Worm (Caenorhabditis elegans) whole organism, L4 larva: ENCODE data around the gene gyg-1.

Experiments used
- F37D6.2 ChIP-seq: sonication (generic microtip); optimal IDR thresholded peaks from 2 replicates; lab custom pipeline; 2016; ENCODE audit warnings: mild to moderate bottlenecking, missing genetic modification characterization, missing compliant biosample characterization
- T20F7.1 ChIP-seq: fragments of 200-800 bp; sonication (Bioruptor generic); optimal IDR thresholded peaks from 2 replicates; lab custom pipeline; 2018; ENCODE audit warnings: mild to moderate bottlenecking, missing genetic modification characterization, missing compliant biosample characterization
- Y75B8A.6 ChIP-seq: fragments of 200-800 bp; sonication (Bioruptor generic); IDR thresholded peaks from 2 replicates; pipeline ENCODE4 v1.3.6; 2022; ENCODE audit warnings: missing genetic modification reagents, missing genetic modification characterization, missing compliant biosample characterization
- aha-1 ChIP-seq: fragments of 150-350 bp; peaks from one replicate; lab custom pipeline; 2014; ENCODE audit warnings: missing biosample characterization, missing genetic modification characterization
- ceh-20 ChIP-seq: fragments of 200-800 bp; sonication (Bioruptor generic); IDR thresholded peaks from 2 replicates; pipeline ENCODE4 v1.3.6; 2022; ENCODE audit warnings: missing genetic modification reagents, missing genetic modification characterization, missing compliant biosample characterization
- ceh-28 ChIP-seq: fragments of 150-350 bp; optimal IDR thresholded peaks from 2 replicates; lab custom pipeline; 2014; ENCODE audit warnings: missing biosample characterization, missing genetic modification reagents, missing genetic modification characterization
- ceh-62 ChIP-seq: sonication (generic microtip); optimal IDR thresholded peaks from 2 replicates; lab custom pipeline; 2017; ENCODE audit warnings: missing biosample characterization, missing genetic modification characterization
- daf-12 ChIP-seq: fragments of 150-350 bp; optimal IDR thresholded peaks from 2 replicates; lab custom pipeline; 2014; ENCODE audit warnings: missing biosample characterization, missing genetic modification reagents, missing genetic modification characterization
- dpl-1 ChIP-seq: fragments of 150-350 bp; optimal IDR thresholded peaks from 2 replicates; lab custom pipeline; 2014; ENCODE audit warnings: missing biosample characterization, missing genetic modification reagents, missing genetic modification characterization
- egl-27 ChIP-seq: sonication (generic microtip); optimal IDR thresholded peaks from 3 replicates; lab custom pipeline; 2017; ENCODE audit warnings: missing biosample characterization, missing genetic modification reagents, missing genetic modification characterization
- fkh-10 ChIP-seq: fragments of 150-350 bp; optimal IDR thresholded peaks from 2 replicates; lab custom pipeline; 2014; ENCODE audit warnings: missing biosample characterization, missing genetic modification reagents, missing genetic modification characterization
- hlh-30 ChIP-seq: sonication (generic microtip); optimal IDR thresholded peaks from 2 replicates; lab custom pipeline; 2017; ENCODE audit warnings: antibody characterized with exemption, mild to moderate bottlenecking, missing genetic modification characterization, missing compliant biosample characterization; ENCODE audit not compliant: insufficient read depth
- jun-1 ChIP-seq: fragments of 150-350 bp; optimal IDR thresholded peaks from 2 replicates; lab custom pipeline; 2014; ENCODE audit warnings: missing biosample characterization, missing genetic modification reagents, missing genetic modification characterization
- lin-15B ChIP-seq: fragments of 150-350 bp; sonication (generic microtip); optimal IDR thresholded peaks from 3 replicates; lab custom pipeline; 2014; ENCODE audit warnings: missing biosample characterization, missing genetic modification characterization
- lin-39 ChIP-seq: fragments of 150-350 bp; optimal IDR thresholded peaks from 2 replicates; lab custom pipeline; 2014; ENCODE audit warnings: missing biosample characterization, missing genetic modification reagents, missing genetic modification characterization
- madf-5 ChIP-seq, 2 experiments: fragments of 200-800 bp; sonication (Bioruptor generic); IDR thresholded peaks; 2 replicates each; pipeline ENCODE4 v1.3.6; 2022; ENCODE audit warnings: missing compliant biosample characterization in 2 of 2, missing genetic modification characterization in 2 of 2
- madf-9 ChIP-seq: fragments of 200-800 bp; sonication (Bioruptor generic); conservative IDR thresholded peaks from 2 replicates; pipeline ENCODE4 v1.3.6; 2022; ENCODE audit warnings: missing genetic modification reagents, missing genetic modification characterization, missing compliant biosample characterization
- mep-1 ChIP-seq: fragments of 150-350 bp; sonication (generic microtip); optimal IDR thresholded peaks from 3 replicates; lab custom pipeline; 2014; ENCODE audit warnings: missing biosample characterization, missing genetic modification characterization
- nhr-111 ChIP-seq: fragments of 200-800 bp; sonication (Bioruptor generic); optimal IDR thresholded peaks from 2 replicates; lab custom pipeline; 2018; ENCODE audit warnings: mild to moderate bottlenecking, missing genetic modification characterization, missing compliant biosample characterization
- nhr-42 ChIP-seq: fragments of 200-800 bp; sonication (Bioruptor generic); IDR thresholded peaks from 2 replicates; pipeline ENCODE4 v1.3.6; 2022; ENCODE audit warnings: missing genetic modification characterization, missing compliant biosample characterization
- nhr-76 ChIP-seq: fragments of 150-350 bp; optimal IDR thresholded peaks from 2 replicates; lab custom pipeline; 2014; ENCODE audit warnings: missing biosample characterization, missing genetic modification characterization
- pqm-1 ChIP-seq: sonication (generic microtip); optimal IDR thresholded peaks from 2 replicates; lab custom pipeline; 2017; ENCODE audit warnings: missing biosample characterization, missing genetic modification characterization
- set-16 ChIP-seq: fragments of 200-800 bp; sonication (Bioruptor generic); IDR thresholded peaks from 2 replicates; pipeline ENCODE4 v1.3.6; 2022; ENCODE audit warnings: missing genetic modification reagents, missing genetic modification characterization, missing compliant biosample characterization
- snpc-1.2 ChIP-seq: fragments of 200-800 bp; sonication (Bioruptor generic); IDR thresholded peaks from 2 replicates; pipeline ENCODE4 v1.3.6; 2022; ENCODE audit warnings: missing genetic modification reagents, missing genetic modification characterization, missing compliant biosample characterization
- spr-1 ChIP-seq: sonication (generic microtip); optimal IDR thresholded peaks from 2 replicates; lab custom pipeline; 2016; ENCODE audit warnings: mild to moderate bottlenecking, missing genetic modification characterization, missing compliant biosample characterization
- unc-62 ChIP-seq, 3 experiments: fragments of 150-350 bp in 1 of 3; sonication (generic microtip); optimal IDR thresholded peaks in 2 of 3; peaks in 1 of 3; 1 replicate in 1 of 3; 2 replicates in 2 of 3; lab custom pipeline; 2014 to 2017; ENCODE audit warnings: missing biosample characterization in 3 of 3, missing genetic modification characterization in 3 of 3, missing genetic modification reagents in 3 of 3, missing genotype in 1 of 3
- zag-1 ChIP-seq: fragments of 150-350 bp; optimal IDR thresholded peaks from 2 replicates; lab custom pipeline; 2014; ENCODE audit warnings: missing biosample characterization, missing genetic modification characterization
- zfp-3 ChIP-seq: fragments of 200-800 bp; sonication (Bioruptor generic); conservative IDR thresholded peaks from 2 replicates; pipeline ENCODE4 v1.3.6; 2022; ENCODE audit warnings: missing genetic modification reagents, missing genetic modification characterization, missing compliant biosample characterization
- ztf-11 ChIP-seq: fragments of 150-350 bp; optimal IDR thresholded peaks from 2 replicates; lab custom pipeline; 2014; ENCODE audit warnings: missing biosample characterization, missing genetic modification characterization

Gene gyg-1

ce11 chrX:3506556-3506955 lies 30.9 kb upstream of the gyg-1 start (continued):
- TF ChIP-seq ztf-11 (tag; lab: Kevin White, UChicago) (no peak), lin-15B (tag; lab: Kevin White, UChicago) (no peak), madf-9 (GFP tag; lab: Robert Waterston, UW) (no peak), pqm-1 (tag; lab: Kevin White, UChicago) (peak; percentile 89), unc-62 (GFP tag; optimal IDR thresholded peaks at IDR 0.05 in 1 of 2; lab: Kevin White, UChicago) (peak in 1 of 2 experiments; percentile 74), unc-62 (tag; optimal IDR thresholded peaks at IDR 0.05; lab: Kevin White, UChicago) (no peak)

DNA sequence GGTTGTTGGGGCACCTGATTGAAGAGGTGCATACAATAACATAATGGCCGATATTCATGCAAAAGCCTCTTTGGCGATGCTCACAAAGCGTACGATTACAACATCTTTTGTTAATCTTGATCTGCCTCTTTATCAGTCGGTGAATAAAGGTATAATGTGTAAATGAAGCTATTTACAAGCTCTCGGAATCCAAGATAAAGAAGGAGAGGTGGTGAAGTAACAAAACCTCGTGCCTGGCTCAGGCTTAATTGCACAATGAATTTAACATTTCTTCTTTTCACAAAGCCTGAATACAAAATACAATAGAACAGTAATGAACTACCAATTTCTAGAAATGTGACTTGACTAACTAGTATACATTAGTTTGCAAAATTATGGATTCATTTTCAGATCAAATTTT lies 30.2 kb upstream of the gyg-1 start:
- TF ChIP-seq set-16 (GFP tag; lab: Robert Waterston, UW) = no peak
- no peak for TF ChIP-seq F37D6.2 (tag; lab: Kevin White, UChicago)
- TF ChIP-seq nhr-42 = no peak
- no peak for TF ChIP-seq ceh-62 (tag; lab: Kevin White, UChicago)

ce11 chrX:3508906-3509305 lies 28.5 kb upstream of the gyg-1 start, which contains the start of gene sox-4:
Gene sox-4, minus strand, starts transcription at chrX:3509006.
- TF ChIP-seq hlh-30 (tag; lab: Kevin White, UChicago) (no peak), unc-62 (GFP tag; optimal IDR thresholded peaks at IDR 0.05 in 1 of 2; lab: Kevin White, UChicago) (no peak), unc-62 (tag; optimal IDR thresholded peaks at IDR 0.05; lab: Kevin White, UChicago) (no peak), madf-9 (GFP tag; lab: Robert Waterston, UW) (no peak)
- TF ChIP-seq, all 104 proteins: peak for 0

ce11 chrX:3513715-3514114 lies 23.7 kb upstream of the gyg-1 start:
- TF ChIP-seq fkh-10 (GFP tag; lab: Kevin White, UChicago) (peak; percentile 85), unc-62 (GFP tag; optimal IDR thresholded peaks at IDR 0.05 in 1 of 2; lab: Kevin White, UChicago) (peak in 1 of 2 experiments; percentile 56), unc-62 (tag; optimal IDR thresholded peaks at IDR 0.05; lab: Kevin White, UChicago) (no peak), ceh-28 (tag; lab: Kevin White, UChicago) (no peak)

DNA sequence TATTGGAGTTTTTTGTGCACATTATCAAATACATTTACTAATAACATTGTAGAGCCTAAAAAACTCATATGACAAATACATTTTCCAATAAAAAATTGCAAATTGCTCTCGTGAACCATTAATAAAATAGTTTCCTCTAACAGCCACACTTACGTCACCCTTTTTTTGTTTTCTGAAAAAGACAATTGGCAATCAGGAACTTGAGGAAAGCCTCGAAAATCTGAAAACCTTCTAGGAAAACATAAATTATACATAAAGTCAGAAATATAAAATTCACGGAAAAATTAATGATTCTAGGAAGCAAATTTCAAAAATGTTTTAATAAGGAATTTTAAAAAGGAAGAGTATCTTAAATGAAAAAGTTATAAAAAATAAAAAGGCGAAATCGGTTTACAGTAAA lies 20.3 kb upstream of the gyg-1 start:
- TF ChIP-seq jun-1 (tag; lab: Kevin White, UChicago) (no peak), zag-1 (tag; lab: Kevin White, UChicago) (no peak), ceh-20 (GFP tag; lab: Robert Waterston, UW) (no peak), egl-27 (tag; lab: Kevin White, UChicago) (no peak), T20F7.1 (no peak), mep-1 (no peak), zfp-3 (no peak), dpl-1 (no peak), madf-5 (GFP tag; IDR thresholded peaks at IDR 0.05; lab: Robert Waterston, UW) (no peak)

- TF ChIP-seq Y75B8A.6 (GFP tag; lab: Robert Waterston, UW) (no peak), daf-12 (tag; lab: Kevin White, UChicago) (no peak), nhr-76 (tag; lab: Kevin White, UChicago) (no peak), hlh-30 (tag; lab: Kevin White, UChicago) (no peak), snpc-1.2 (GFP tag; lab: Robert Waterston, UW) (no peak), lin-39 (tag; lab: Kevin White, UChicago) (no peak), mep-1 (no peak), nhr-111 (no peak), spr-1 (tag; lab: Kevin White, UChicago) (no peak)
These were observed 18.9 kb upstream of the gyg-1 start, which contains the start of gene npr-16 for ce11 chrX:3518494-3518893. Gene npr-16, plus strand, starts transcription at chrX:3518794.

- TF ChIP-seq zag-1 (tag; lab: Kevin White, UChicago) (no peak), aha-1 (peak; percentile 72), snpc-1.2 (GFP tag; lab: Robert Waterston, UW) (no peak), unc-62 (GFP tag; optimal IDR thresholded peaks at IDR 0.05 in 1 of 2; lab: Kevin White, UChicago) (peak in 1 of 2 experiments; percentile 91), unc-62 (tag; optimal IDR thresholded peaks at IDR 0.05; lab: Kevin White, UChicago) (no peak)
These were observed 10.7 kb upstream of the gyg-1 start for ce11 chrX:3526712-3527111.
